Worm (Caenorhabditis elegans) whole organism, L1 larva: Measurements from ENCODE around the gene C49H3.4.

ENCODE experiments used
- aly-2 ChIP-seq: fragments of 150-350 bp; optimal IDR thresholded peaks from 2 replicates; lab custom pipeline; 2014; ENCODE audit warnings: missing biosample characterization, missing genetic modification characterization
- egl-27 ChIP-seq, 2 experiments: fragments of 150-350 bp in 1 of 2; sonication (generic microtip); optimal IDR thresholded peaks; 3 replicates each; lab custom pipeline; 2017 to 2018; ENCODE audit warnings: missing biosample characterization in 2 of 2, missing genetic modification characterization in 2 of 2, missing genetic modification reagents in 2 of 2
- mep-1 ChIP-seq: fragments of 150-350 bp; optimal IDR thresholded peaks from 2 replicates; lab custom pipeline; 2014; ENCODE audit warnings: missing biosample characterization, missing genetic modification characterization
- nhr-20 ChIP-seq: sonication (generic microtip); optimal IDR thresholded peaks from 2 replicates; lab custom pipeline; 2016; ENCODE audit warnings: mild to moderate bottlenecking, missing genetic modification characterization, missing compliant biosample characterization
- skn-1 ChIP-seq: fragments of 150-350 bp; optimal IDR thresholded peaks from 2 replicates; lab custom pipeline; 2014; ENCODE audit warnings: missing biosample characterization, missing genetic modification characterization
- sup-37 ChIP-seq: fragments of 200-800 bp; sonication (Bioruptor generic); optimal IDR thresholded peaks from 2 replicates; lab custom pipeline; 2018; ENCODE audit warnings: mild to moderate bottlenecking, missing genetic modification characterization, missing compliant biosample characterization
- unc-130 ChIP-seq: fragments of 150-350 bp; optimal IDR thresholded peaks from 2 replicates; lab custom pipeline; 2017; ENCODE audit warnings: missing biosample characterization, missing genetic modification characterization, inconsistent platforms
- unc-62 ChIP-seq: fragments of 150-350 bp; optimal IDR thresholded peaks from 2 replicates; lab custom pipeline; 2014; ENCODE audit warnings: missing biosample characterization, missing genetic modification reagents, missing genetic modification characterization
- ztf-4 ChIP-seq: fragments of 150-350 bp; optimal IDR thresholded peaks from 2 replicates; lab custom pipeline; 2014; ENCODE audit warnings: missing biosample characterization, missing genetic modification characterization

ce11 chrIV:7916907-7917306 lies 1.8 kb downstream of the C49H3.4 start:
- TF ChIP-seq nhr-20 (no peak), skn-1 (tag; lab: Kevin White, UChicago) (no peak), unc-62 (GFP tag; lab: Kevin White, UChicago) (no peak), sup-37 (GFP tag; lab: Kevin White, UChicago) (no peak), ztf-4 (tag; lab: Kevin White, UChicago) (no peak), egl-27 (tag; optimal IDR thresholded peaks at IDR 0.05; lab: Kevin White, UChicago) (no peak), aly-2 (tag; lab: Kevin White, UChicago) (no peak), unc-130 (tag; lab: Kevin White, UChicago) (no peak), mep-1 (no peak)
